Worm (Caenorhabditis elegans): ENCODE data around the gene F40G12.6.
"Not testable (repeated sequence)": the region's sequence is repeated elsewhere in the genome, so short reads cannot be mapped to it uniquely, and the experiment has no call there.

Gene F40G12.6

DNA sequence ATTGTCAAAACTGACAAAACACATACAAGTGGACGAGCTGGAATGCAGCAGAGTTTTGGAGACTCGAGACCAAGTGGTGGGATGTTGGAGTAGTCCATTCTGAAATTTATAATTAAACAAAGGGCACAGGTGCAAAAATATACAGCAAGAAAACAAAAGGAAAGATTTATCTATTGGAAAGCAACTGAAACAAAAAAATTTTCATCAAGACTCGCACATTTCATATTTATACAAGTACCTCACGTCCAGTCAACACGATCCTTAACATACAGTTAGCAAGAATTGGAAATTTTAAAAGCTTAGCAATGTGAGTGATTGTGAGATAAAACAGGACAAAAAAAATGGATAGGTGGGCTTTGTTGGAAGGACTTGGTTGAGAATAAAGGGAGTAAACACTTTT is 41.3 kb upstream of the F40G12.6 start, which contains the start of gene F47B8.1:
Gene F47B8.1, minus strand, starts transcription at position 101 of the 400 bp plus-strand sequence.
- TF ChIP-seq rnt-1 (tag; optimal IDR thresholded peaks at IDR 0.05), result no peak
- TF ChIP-seq alr-1 (tag; optimal IDR thresholded peaks at IDR 0.05; ENCODE audit: borderline replicate concordance), result no peak
- peak; percentile 16 for TF ChIP-seq nhr-85 (tag)
- no peak for TF ChIP-seq snu-23 (GFP tag; optimal IDR thresholded peaks at IDR 0.05)

DNA sequence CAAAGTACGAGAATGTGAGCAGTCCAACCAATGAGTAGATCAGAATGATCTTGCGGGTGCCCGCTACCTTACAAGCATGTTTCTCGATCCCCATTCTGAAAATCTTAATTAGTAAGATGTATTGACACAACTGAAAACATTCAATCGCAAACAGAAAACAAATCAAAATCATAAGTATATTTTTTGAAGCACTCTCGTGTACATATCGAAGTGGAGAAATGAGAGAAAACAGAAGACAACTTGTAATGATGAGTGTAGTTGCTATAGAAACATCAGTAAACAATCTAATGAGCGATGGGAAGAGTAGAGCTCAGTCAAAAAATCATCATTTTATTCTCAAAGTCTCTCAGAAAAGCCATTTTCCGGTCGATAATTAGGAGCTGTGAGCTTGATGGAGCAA is 39.8 kb upstream of the F40G12.6 start, which contains the start of gene F14D7.8:
Gene F14D7.8, minus strand, starts transcription at position 101 of the 400 bp plus-strand sequence.
- TF ChIP-seq nhr-84 (tag; optimal IDR thresholded peaks at IDR 0.05), result no peak
- TF ChIP-seq fos-1 (tag; optimal IDR thresholded peaks at IDR 0.05), result no peak
- no peak for TF ChIP-seq isw-1 (GFP tag; IDR thresholded peaks at IDR 0.05)
- no peak for TF ChIP-seq snu-23 (GFP tag; optimal IDR thresholded peaks at IDR 0.05)
- no peak for TF ChIP-seq alr-1 (tag; optimal IDR thresholded peaks at IDR 0.05; ENCODE audit: borderline replicate concordance)
- no peak for TF ChIP-seq pqm-1 (tag; optimal IDR thresholded peaks at IDR 0.05)
- no peak for TF ChIP-seq elt-3 (tag; optimal IDR thresholded peaks at IDR 0.05)
- no peak for TF ChIP-seq zip-4 (GFP tag; optimal IDR thresholded peaks at IDR 0.05)
- TF ChIP-seq C16A3.4 (tag; optimal IDR thresholded peaks at IDR 0.05), result no peak
- no peak for TF ChIP-seq fkh-10 (GFP tag; optimal IDR thresholded peaks at IDR 0.05)
- TF ChIP-seq nhr-12 (tag; optimal IDR thresholded peaks at IDR 0.05), result no peak
- TF ChIP-seq ceh-63 (GFP tag; optimal IDR thresholded peaks at IDR 0.05), result no peak
- no peak for TF ChIP-seq mef-2 (tag; optimal IDR thresholded peaks at IDR 0.05)
- TF ChIP-seq jun-1 (tag; optimal IDR thresholded peaks at IDR 0.05), result no peak
- no peak for TF ChIP-seq pag-3 (tag; optimal IDR thresholded peaks at IDR 0.05; ENCODE audit: borderline replicate concordance, insufficient read depth)
- no peak for TF ChIP-seq lin-14 (GFP tag; optimal IDR thresholded peaks at IDR 0.05)

- no peak for TF ChIP-seq mdl-1 (tag; optimal IDR thresholded peaks at IDR 0.05)
- TF ChIP-seq xbp-1 (tag; optimal IDR thresholded peaks at IDR 0.05), result no peak
- TF ChIP-seq ets-5 (GFP tag; IDR thresholded peaks at IDR 0.05), result no peak
- no peak for TF ChIP-seq fkh-8 (tag; optimal IDR thresholded peaks at IDR 0.05)
- TF ChIP-seq fkh-4 (tag; optimal IDR thresholded peaks at IDR 0.05; ENCODE audit: borderline replicate concordance), result no peak
- no peak for TF ChIP-seq mep-1 (tag; optimal IDR thresholded peaks at IDR 0.05)
- TF ChIP-seq ceh-8 (GFP tag; optimal IDR thresholded peaks at IDR 0.05), result no peak
- TF ChIP-seq elt-2 (tag; optimal IDR thresholded peaks at IDR 0.05), result no peak
- no peak for TF ChIP-seq nhr-20 (tag; optimal IDR thresholded peaks at IDR 0.05)
- TF ChIP-seq mef-2 (tag; optimal IDR thresholded peaks at IDR 0.05), result no peak
- no peak for TF ChIP-seq isw-1 (GFP tag; IDR thresholded peaks at IDR 0.05)
- no peak for TF ChIP-seq efl-3 (GFP tag; optimal IDR thresholded peaks at IDR 0.05)
- no peak for TF ChIP-seq mab-9 (GFP tag; IDR thresholded peaks at IDR 0.05)
- no peak for TF ChIP-seq rnt-1 (tag; optimal IDR thresholded peaks at IDR 0.05)
- TF ChIP-seq lin-39 (tag; optimal IDR thresholded peaks at IDR 0.05), result no peak
- TF ChIP-seq irx-1 (tag; optimal IDR thresholded peaks at IDR 0.05), result no peak
- no peak for TF ChIP-seq egl-13 (tag; optimal IDR thresholded peaks at IDR 0.05)
- no peak for TF ChIP-seq nhr-28 (tag; optimal IDR thresholded peaks at IDR 0.05)
- no peak for TF ChIP-seq lin-14 (GFP tag; optimal IDR thresholded peaks at IDR 0.05)
- no peak for TF ChIP-seq C04F5.9 (tag; optimal IDR thresholded peaks at IDR 0.05)
Measured at ce11 chrV:14311115-14311514, 38.2 kb upstream of the F40G12.6 start, which contains the start of gene ddn-3. ddn-3 (minus strand) TSS chrV:14311215.

DNA sequence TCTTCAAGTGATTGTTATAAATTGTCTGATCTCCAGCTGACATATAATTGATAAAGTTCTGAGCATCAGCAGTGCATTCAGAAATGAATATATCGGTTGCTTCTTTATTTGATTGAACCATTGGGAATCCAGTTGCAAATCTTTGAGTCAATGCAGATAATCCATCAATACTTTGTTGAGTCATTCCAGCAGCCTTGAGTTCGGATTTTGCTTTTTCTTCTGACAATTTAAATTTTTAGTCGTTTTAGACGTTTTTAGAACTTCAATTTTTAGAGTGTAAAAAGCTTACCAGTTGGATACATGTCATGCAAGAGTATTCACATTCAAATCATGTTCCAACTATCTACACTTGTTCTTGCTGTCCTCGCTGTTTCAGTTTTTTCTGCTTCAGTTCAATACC is 36.7 kb upstream of the F40G12.6 start, which contains the start of gene F14D7.14:
Gene F14D7.14, plus strand, starts transcription at position 301 of the 400 bp plus-strand sequence.
- TF ChIP-seq lin-14 (GFP tag; optimal IDR thresholded peaks at IDR 0.05); sup-37 (GFP tag; optimal IDR thresholded peaks at IDR 0.05); mab-9 (GFP tag; IDR thresholded peaks at IDR 0.05): not testable (repeated sequence)

Measured in whole organism, L1 larva.